Worm (Caenorhabditis elegans) whole organism, L2 larva: ENCODE data around the gene F09C6.3.

Source experiments
- ama-1 ChIP-seq: fragments of 150-350 bp; optimal IDR thresholded peaks from 2 replicates; lab custom pipeline; 2018; ENCODE audit warnings: inconsistent platforms
- lin-39 ChIP-seq: fragments of 150-350 bp; optimal IDR thresholded peaks from 2 replicates; lab custom pipeline; 2014; ENCODE audit warnings: missing biosample characterization, missing genetic modification reagents, missing genetic modification characterization
- unc-62 ChIP-seq: fragments of 150-350 bp; optimal IDR thresholded peaks from 2 replicates; lab custom pipeline; 2014; ENCODE audit warnings: missing biosample characterization, missing genetic modification reagents, missing genetic modification characterization
- ztf-11 ChIP-seq: sonication (generic microtip); optimal IDR thresholded peaks from 2 replicates; lab custom pipeline; 2017; ENCODE audit warnings: missing biosample characterization, missing genetic modification characterization

ce11 chrV:16836100-16836499 lies 43.9 kb downstream of the F09C6.3 start:
- TF ChIP-seq ztf-11 (tag; lab: Kevin White, UChicago) (no peak), lin-39 (tag; lab: Kevin White, UChicago) (no peak), ama-1 (lab: Kevin White, UChicago) (no peak), unc-62 (GFP tag; lab: Kevin White, UChicago) (no peak)
